Worm (Caenorhabditis elegans): ENCODE data around the gene ints-7.

DNA sequence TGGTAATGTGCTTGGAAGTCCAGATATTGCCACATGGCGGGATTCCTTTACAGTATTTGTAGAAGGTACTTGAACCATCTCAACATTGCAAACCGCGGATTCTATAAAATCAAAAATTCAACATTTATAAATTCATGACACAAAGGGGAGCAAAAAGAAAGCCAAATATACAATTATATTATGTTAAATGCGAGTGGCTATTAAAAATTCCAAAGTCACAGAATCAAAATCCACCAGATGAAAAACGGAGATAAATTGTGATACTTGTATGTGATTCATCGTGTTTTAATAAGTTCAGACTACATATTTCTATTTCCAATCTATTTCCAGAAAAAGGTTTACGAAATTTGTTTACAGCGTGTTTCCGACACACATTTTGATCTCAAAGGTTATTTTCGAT is 50.9 kb downstream of the ints-7 start, which contains the start of gene din-1:
- TF ChIP-seq nhr-12 (tag; optimal IDR thresholded peaks at IDR 0.05) (no peak), nhr-11 (tag; optimal IDR thresholded peaks at IDR 0.05) (no peak), Y55F3AM.14 (GFP tag; optimal IDR thresholded peaks at IDR 0.05) (no peak), ztf-11 (tag; optimal IDR thresholded peaks at IDR 0.05) (no peak), aly-2 (tag; optimal IDR thresholded peaks at IDR 0.05) (no peak)

Measured in whole organism, L2 larva.